Worm (Caenorhabditis elegans) whole organism, mixed stage, embryonic: ENCODE measurements around the gene F47G3.1.

Experiments used
- lin-13 ChIP-seq: fragments of 150-350 bp; optimal IDR thresholded peaks from 2 replicates; lab custom pipeline; 2014; ENCODE audit warnings: missing biosample characterization, missing genetic modification characterization
- lsy-2 ChIP-seq: fragments of 150-350 bp; optimal IDR thresholded peaks from 2 replicates; lab custom pipeline; 2014; ENCODE audit warnings: missing biosample characterization, missing genetic modification characterization
- mab-5 ChIP-seq: fragments of 150-350 bp; optimal IDR thresholded peaks from 2 replicates; lab custom pipeline; 2014; ENCODE audit warnings: missing biosample characterization, missing genetic modification characterization
- nhr-237 ChIP-seq: fragments of 150-350 bp; optimal IDR thresholded peaks from 2 replicates; lab custom pipeline; 2014; ENCODE audit warnings: missing biosample characterization, missing genetic modification characterization
- sptf-1 ChIP-seq: sonication (generic microtip); optimal IDR thresholded peaks from 2 replicates; lab custom pipeline; 2017; ENCODE audit warnings: mild to moderate bottlenecking, missing genetic modification characterization, moderate library complexity, missing compliant biosample characterization
- ztf-11 ChIP-seq: fragments of 150-350 bp; optimal IDR thresholded peaks from 2 replicates; lab custom pipeline; 2014; ENCODE audit warnings: missing biosample characterization, missing genetic modification characterization

- TF ChIP-seq lin-13 (tag; lab: Kevin White, UChicago) (no peak), sptf-1 (peak; percentile 16), lsy-2 (tag; lab: Kevin White, UChicago) (no peak), ztf-11 (tag; lab: Kevin White, UChicago) (peak; percentile 56), nhr-237 (no peak), mab-5 (tag; lab: Kevin White, UChicago) (no peak)
These were observed 17.3 kb upstream of the F47G3.1 start for ce11 chrX:2368042-2368814.
